Fruit fly (Drosophila melanogaster) whole organism: Measurements from ENCODE around the gene Pph13.

Experiments
- EcR ChIP-seq, 2 experiments: fragments of >200 bp; optimal IDR thresholded peaks; 2 replicates each; lab custom pipeline; 2017; ENCODE audit warnings: missing biosample characterization in 2 of 2, missing genetic modification characterization in 2 of 2, missing genetic modification reagents in 2 of 2
- pan ChIP-seq: fragments of >200 bp; optimal IDR thresholded peaks from 2 replicates; lab custom pipeline; 2017
- psq ChIP-seq: fragments of >200 bp; optimal IDR thresholded peaks from 2 replicates; lab custom pipeline; 2017
- usp ChIP-seq: fragments of >200 bp; optimal IDR thresholded peaks from 2 replicates; lab custom pipeline; 2017; ENCODE audit warnings: missing biosample characterization, missing genetic modification characterization, mixed read lengths

- TF ChIP-seq usp (GFP tag; lab: Kevin White, UChicago) (no peak), psq (lab: Kevin White, UChicago) (no peak), EcR (GFP tag; optimal IDR thresholded peaks at IDR 0.05; lab: Kevin White, UChicago) (no peak), pan (lab: Kevin White, UChicago) (no peak)
These were observed 24.8 kb upstream of the Pph13 start, which contains the start of gene Ets21C for dm6 chr2L:552432-552929.
